Worm (Caenorhabditis elegans): ENCODE data around the gene F57C7.4.

DNA sequence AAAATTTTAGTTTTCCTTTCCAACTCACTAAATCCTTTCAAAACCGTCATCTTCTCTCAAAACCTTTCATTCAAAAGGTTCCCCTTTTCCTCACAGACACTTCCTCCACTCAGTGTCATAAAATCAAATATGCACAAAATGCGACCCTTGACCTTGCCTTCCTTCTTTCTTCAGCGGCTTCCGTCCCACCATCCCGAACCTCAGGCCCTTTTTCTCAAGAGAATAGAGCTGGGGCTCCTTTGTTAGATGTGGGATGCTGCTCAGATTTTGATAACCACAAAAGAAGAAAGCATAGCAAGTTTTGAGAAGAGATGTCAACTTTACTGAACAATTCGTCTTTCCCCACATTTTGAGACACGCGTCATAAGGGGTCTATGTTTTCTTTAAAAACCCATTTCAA is 1.4 kb upstream of the F57C7.4 start:
- TF ChIP-seq snpc-4 (tag; optimal IDR thresholded peaks at IDR 0.05): no peak
- no peak for TF ChIP-seq nhr-11 (tag; optimal IDR thresholded peaks at IDR 0.05)
- TF ChIP-seq ceh-82 (tag; optimal IDR thresholded peaks at IDR 0.05): no peak
- TF ChIP-seq irx-1 (tag; optimal IDR thresholded peaks at IDR 0.05): no peak
- TF ChIP-seq unc-62 (GFP tag; optimal IDR thresholded peaks at IDR 0.05): no peak
- no peak for TF ChIP-seq zag-1 (tag; optimal IDR thresholded peaks at IDR 0.05)
